Fruit fly (Drosophila melanogaster): ENCODE results near the gene ND-13B.

ND-13B gene

DNA sequence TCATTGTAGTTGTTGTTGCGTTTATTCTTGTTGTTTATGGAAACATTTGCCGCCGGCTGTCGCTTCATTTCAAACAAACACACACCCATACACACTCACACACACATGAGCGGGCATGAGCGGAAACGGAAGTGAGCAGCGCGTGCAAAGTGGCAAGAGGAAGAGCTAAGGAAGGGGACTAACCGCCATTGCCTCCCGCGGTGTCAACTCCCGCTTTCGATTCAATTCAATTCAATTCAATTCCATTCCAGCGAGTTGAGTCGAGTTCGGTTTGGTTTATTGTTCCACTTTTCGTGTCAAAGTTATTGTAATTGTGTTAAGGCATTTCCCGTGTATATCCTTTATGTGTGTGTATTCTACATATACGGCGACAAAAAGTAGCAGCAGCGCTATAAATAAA is 40.7 kb upstream of the ND-13B start:
- TF ChIP-seq CG33017 (tag; optimal IDR thresholded peaks at IDR 0.05) (no peak), Clk (GFP tag; optimal IDR thresholded peaks at IDR 0.05) (no peak), CG11617 (GFP tag; optimal IDR thresholded peaks at IDR 0.05) (no peak), Mnt (GFP tag; optimal IDR thresholded peaks at IDR 0.05) (no peak), CG7045 (GFP tag; optimal IDR thresholded peaks at IDR 0.05) (no peak), cic (GFP tag; optimal IDR thresholded peaks at IDR 0.05) (no peak), CG12768 (GFP tag; optimal IDR thresholded peaks at IDR 0.05) (no peak), CG1620 (GFP tag; optimal IDR thresholded peaks at IDR 0.05) (no peak), toe (GFP tag; optimal IDR thresholded peaks at IDR 0.05) (no peak), pad (GFP tag; optimal IDR thresholded peaks at IDR 0.05) (no peak), CG7101 (tag; optimal IDR thresholded peaks at IDR 0.05) (no peak), CG14711 (tag; optimal IDR thresholded peaks at IDR 0.05) (no peak), bab1 (GFP tag; optimal IDR thresholded peaks at IDR 0.05) (no peak)

DNA sequence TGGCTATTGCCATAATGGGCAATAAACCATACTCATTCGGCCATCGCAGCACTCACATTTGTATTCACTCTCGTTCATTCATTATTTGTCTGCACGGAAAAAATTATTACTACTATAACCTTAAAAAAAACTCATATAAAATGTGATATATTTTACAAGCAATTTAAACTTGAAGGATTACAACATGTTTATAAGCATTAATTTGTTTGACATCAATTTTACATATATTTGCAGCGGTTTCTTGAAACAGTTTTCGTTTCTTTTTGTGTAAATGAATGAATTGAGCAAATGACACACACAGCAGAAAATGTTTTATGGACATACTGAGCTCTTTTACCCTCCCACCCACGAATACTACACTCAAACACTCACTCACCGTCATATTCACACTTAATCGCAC is 39.6 kb upstream of the ND-13B start:
- no peak for TF ChIP-seq toe (GFP tag; optimal IDR thresholded peaks at IDR 0.05)
- TF ChIP-seq CG7045 (GFP tag; optimal IDR thresholded peaks at IDR 0.05): no peak

DNA sequence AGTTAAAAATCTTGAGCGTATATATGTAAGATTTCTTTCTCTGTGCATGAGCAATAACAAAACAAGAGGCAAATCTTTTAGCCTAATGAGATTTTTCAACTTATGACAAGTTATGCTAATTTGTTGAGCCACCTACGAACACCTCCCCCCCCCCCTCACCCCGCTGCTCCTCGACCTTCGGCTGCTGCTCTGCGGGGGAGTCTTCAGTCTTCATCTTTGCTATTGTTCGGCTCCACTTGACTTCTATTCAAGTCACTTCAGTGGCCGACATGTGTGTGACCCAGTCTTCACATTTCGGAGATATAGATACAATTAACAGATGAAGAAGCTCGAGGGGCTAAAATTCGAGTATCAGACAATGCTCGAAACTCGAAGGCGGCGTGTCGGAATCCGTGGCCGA is 38.1 kb upstream of the ND-13B start:
- TF ChIP-seq kay (GFP tag; ENCODE audit: borderline replicate concordance): no peak

DNA sequence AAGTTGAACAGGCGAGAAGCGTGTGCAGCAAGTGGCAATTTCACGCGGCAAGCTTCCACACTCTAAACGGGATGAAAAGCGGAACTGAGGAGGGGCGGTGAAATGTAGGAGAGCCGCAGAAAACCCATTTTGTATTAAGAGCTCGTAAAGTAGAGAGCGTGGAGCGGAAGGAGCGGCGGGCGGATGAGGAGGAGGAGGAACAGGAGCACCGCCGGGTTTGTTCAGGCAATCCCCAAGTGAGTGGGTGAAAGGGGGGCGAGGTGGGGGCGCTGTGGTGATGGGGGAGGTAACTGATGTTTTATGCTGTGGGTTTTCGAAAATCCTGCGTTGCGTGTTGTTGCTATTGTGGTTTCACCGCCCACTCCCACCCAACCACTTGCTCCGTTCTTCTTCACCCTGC is 33.2 kb upstream of the ND-13B start:
- TF ChIP-seq bab1 (GFP tag; optimal IDR thresholded peaks at IDR 0.05) (no peak), CG33017 (tag; optimal IDR thresholded peaks at IDR 0.05) (no peak), kay (GFP tag; ENCODE audit: borderline replicate concordance) (no peak), CG12768 (GFP tag; optimal IDR thresholded peaks at IDR 0.05) (no peak), CG5204 (GFP tag; optimal IDR thresholded peaks at IDR 0.05) (no peak)

DNA sequence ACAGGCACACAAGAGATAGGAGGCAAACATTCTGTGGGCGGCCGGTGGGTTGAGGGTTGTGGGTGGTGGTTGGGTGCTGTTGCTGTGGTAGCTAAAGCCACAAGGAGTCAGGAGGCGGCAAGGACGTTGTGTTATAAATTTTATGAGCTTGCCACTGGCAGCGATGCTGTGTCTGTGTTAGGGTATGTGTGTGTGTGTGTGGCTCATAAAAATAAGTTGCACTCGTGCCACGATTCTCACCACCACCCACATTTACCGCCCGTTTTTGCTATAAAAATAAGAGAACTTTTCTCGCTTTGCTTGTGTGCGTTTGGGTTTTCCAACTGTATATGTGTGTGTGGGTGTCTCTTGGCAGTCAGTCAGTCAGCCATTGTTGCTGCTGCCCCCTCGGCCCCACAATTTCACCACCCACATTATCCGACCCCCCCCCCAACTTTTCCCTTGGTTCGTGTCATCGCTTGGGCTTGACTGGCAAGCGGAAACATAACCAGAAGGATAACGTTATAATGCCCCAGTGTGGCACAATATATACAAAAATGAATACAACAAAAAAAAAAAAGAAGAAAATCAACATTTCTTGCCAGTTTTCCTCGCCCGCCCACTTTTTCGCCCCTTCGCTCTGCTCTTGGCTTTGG is 31.0 kb upstream of the ND-13B start:
- no peak for TF ChIP-seq CG14711 (tag; optimal IDR thresholded peaks at IDR 0.05)
- no peak for TF ChIP-seq CG12768 (GFP tag; optimal IDR thresholded peaks at IDR 0.05)
- TF ChIP-seq pad (GFP tag; optimal IDR thresholded peaks at IDR 0.05): no peak
- TF ChIP-seq Crg-1 (GFP tag; optimal IDR thresholded peaks at IDR 0.05): no peak
- TF ChIP-seq bab1 (GFP tag; optimal IDR thresholded peaks at IDR 0.05): no peak
- TF ChIP-seq cnc (optimal IDR thresholded peaks at IDR 0.05): no peak
- TF ChIP-seq CG7045 (GFP tag; optimal IDR thresholded peaks at IDR 0.05): no peak
- TF ChIP-seq cic (GFP tag; optimal IDR thresholded peaks at IDR 0.05): no peak
- TF ChIP-seq CG11617 (GFP tag; optimal IDR thresholded peaks at IDR 0.05): no peak

DNA sequence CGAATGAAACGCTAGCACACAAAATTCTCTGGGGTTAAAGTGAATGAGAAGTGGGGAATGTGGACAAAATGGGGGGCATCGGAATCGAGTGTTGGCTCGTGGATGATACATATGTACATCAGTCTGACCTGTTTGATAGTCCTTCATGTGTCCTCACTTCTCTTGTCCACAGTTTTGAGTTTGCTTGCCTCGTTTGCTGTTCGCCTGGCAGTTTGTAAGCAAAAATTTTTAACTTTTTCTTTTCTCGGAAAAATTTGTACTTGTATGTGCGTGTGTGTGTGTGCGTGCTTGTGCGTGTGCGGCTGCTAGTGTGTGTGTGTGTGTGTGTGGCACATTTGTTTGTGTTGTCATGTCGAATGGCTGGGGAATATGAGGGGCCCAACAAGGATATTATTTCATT is 29.7 kb upstream of the ND-13B start:
- TF ChIP-seq ovo (GFP tag; optimal IDR thresholded peaks at IDR 0.05) (no peak), toe (GFP tag; optimal IDR thresholded peaks at IDR 0.05) (no peak), CG33017 (tag; optimal IDR thresholded peaks at IDR 0.05) (no peak), CG14711 (tag; optimal IDR thresholded peaks at IDR 0.05) (no peak), pad (GFP tag; optimal IDR thresholded peaks at IDR 0.05) (no peak), tj (GFP tag; optimal IDR thresholded peaks at IDR 0.05) (no peak), CG5204 (GFP tag; optimal IDR thresholded peaks at IDR 0.05) (no peak), CG12768 (GFP tag; optimal IDR thresholded peaks at IDR 0.05) (no peak)

DNA sequence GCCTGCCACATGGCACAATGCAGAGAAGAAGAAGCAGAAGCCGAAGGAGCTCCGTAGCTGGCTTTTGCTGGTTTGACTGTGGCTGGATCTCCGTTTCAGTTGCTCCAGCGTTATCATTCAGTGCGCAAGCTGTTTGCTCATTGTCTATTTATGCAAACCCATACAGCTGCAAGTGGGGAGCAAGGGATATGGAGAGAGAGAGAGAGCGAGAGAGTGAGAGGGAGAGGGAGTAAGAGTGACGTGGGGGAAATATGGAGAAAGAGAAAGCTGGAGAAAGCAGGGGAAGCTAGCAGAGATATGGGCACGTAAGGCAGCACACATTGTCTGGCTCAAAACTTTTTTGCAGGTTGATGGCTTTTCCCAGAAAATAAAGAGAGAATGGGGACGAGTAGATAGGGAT is 28.7 kb upstream of the ND-13B start:
- TF ChIP-seq Clk (GFP tag; optimal IDR thresholded peaks at IDR 0.05) (no peak), bab1 (GFP tag; optimal IDR thresholded peaks at IDR 0.05) (no peak), Mnt (GFP tag; optimal IDR thresholded peaks at IDR 0.05) (no peak), Hr96 (GFP tag; optimal IDR thresholded peaks at IDR 0.05) (no peak), pad (GFP tag; optimal IDR thresholded peaks at IDR 0.05) (no peak), CG11617 (GFP tag; optimal IDR thresholded peaks at IDR 0.05) (no peak), ovo (GFP tag; optimal IDR thresholded peaks at IDR 0.05) (no peak)

DNA sequence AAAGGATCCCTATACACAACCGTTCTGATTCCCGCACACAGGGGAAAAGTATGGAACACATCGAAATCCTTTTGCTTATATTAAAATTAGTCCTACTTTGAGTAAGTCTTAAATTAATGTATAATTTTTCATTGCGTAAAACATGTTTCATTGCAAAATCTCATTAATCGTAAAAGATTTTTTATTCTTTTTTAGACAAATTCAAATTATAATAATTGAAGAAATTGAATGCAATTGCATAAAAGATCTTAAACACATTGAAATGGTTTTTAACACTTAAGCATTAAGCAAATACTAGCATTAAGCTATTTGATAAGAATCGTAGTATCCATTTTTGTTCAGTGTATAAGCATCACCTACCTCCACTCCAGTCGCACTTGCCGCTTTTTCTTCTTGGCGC is 25.9 kb upstream of the ND-13B start:
- TF ChIP-seq pad (GFP tag; optimal IDR thresholded peaks at IDR 0.05) (no peak), CG12768 (GFP tag; optimal IDR thresholded peaks at IDR 0.05) (no peak), CG7101 (tag; optimal IDR thresholded peaks at IDR 0.05) (no peak), CG1620 (GFP tag; optimal IDR thresholded peaks at IDR 0.05) (no peak), Hr96 (GFP tag; optimal IDR thresholded peaks at IDR 0.05) (no peak)
